Worm (Caenorhabditis elegans) whole organism, midembryonic: ENCODE data around the gene Y14H12B.2.

Experiments
- T22C8.4 ChIP-seq: fragments of 200-800 bp; sonication (Bioruptor generic); IDR thresholded peaks from 2 replicates; pipeline ENCODE4 v1.3.6; 2022; ENCODE audit warnings: missing genetic modification characterization, missing compliant biosample characterization
- cog-1 ChIP-seq: sonication (generic microtip); optimal IDR thresholded peaks from 2 replicates; lab custom pipeline; 2016; ENCODE audit warnings: missing genetic modification characterization, missing compliant biosample characterization
- flt-1 ChIP-seq: fragments of 200-800 bp; sonication (Bioruptor generic); IDR thresholded peaks from 2 replicates; pipeline ENCODE4 v1.3.6; 2022; ENCODE audit warnings: missing genetic modification characterization, missing compliant biosample characterization
- klf-2 ChIP-seq: fragments of 200-800 bp; sonication (Bioruptor generic); conservative IDR thresholded peaks from 2 replicates; pipeline ENCODE4 v1.3.6; 2022; ENCODE audit warnings: missing genetic modification reagents, missing genetic modification characterization, missing compliant biosample characterization
- med-1 ChIP-seq: sonication (generic microtip); optimal IDR thresholded peaks from 2 replicates; lab custom pipeline; 2017; ENCODE audit warnings: missing genetic modification characterization, mild to moderate bottlenecking, missing compliant biosample characterization, antibody characterized with exemption, missing genetic modification reagents; ENCODE audit not compliant: insufficient read depth
- ref-1 ChIP-seq: fragments of 200-800 bp; sonication (Bioruptor generic); conservative IDR thresholded peaks from 2 replicates; pipeline ENCODE4 v1.3.6; 2022; ENCODE audit warnings: missing genetic modification reagents, missing genetic modification characterization, missing compliant biosample characterization
- tab-1 ChIP-seq: fragments of 200-800 bp; sonication (Bioruptor generic); IDR thresholded peaks from 2 replicates; pipeline ENCODE4 v1.3.6; 2022; ENCODE audit warnings: missing genetic modification characterization, missing compliant biosample characterization
- ztf-23 ChIP-seq: fragments of 200-800 bp; sonication (Bioruptor generic); IDR thresholded peaks from 2 replicates; pipeline ENCODE4 v1.3.6; 2022; ENCODE audit warnings: missing genetic modification reagents, missing genetic modification characterization, missing compliant biosample characterization
- ztf-29 ChIP-seq: fragments of 200-800 bp; sonication (Bioruptor generic); IDR thresholded peaks from 2 replicates; pipeline ENCODE4 v1.3.6; 2022; ENCODE audit warnings: missing genetic modification reagents, missing genetic modification characterization, missing compliant biosample characterization

ce11 chrII:3911716-3912115, 21.8 kb downstream of the Y14H12B.2 start, which contains the start of gene F53C3.1:
- TF ChIP-seq ztf-29 (no peak), ref-1 (GFP tag; lab: Robert Waterston, UW) (no peak), tab-1 (GFP tag; lab: Robert Waterston, UW) (no peak), cog-1 (tag; lab: Kevin White, UChicago) (no peak), flt-1 (GFP tag; lab: Robert Waterston, UW) (no peak), ztf-23 (no peak), klf-2 (GFP tag; lab: Robert Waterston, UW) (no peak), med-1 (GFP tag; lab: Kevin White, UChicago) (no peak), T22C8.4 (GFP tag; lab: Robert Waterston, UW) (no peak)
